Worm (Caenorhabditis elegans) whole organism, L1 larva: ENCODE measurements around the gene T05H4.11.
A peak's percentile ranks its signal among the peaks of the same experiment; 100 is the strongest.

ENCODE experiments used
- C04F5.9 ChIP-seq: sonication (generic microtip); optimal IDR thresholded peaks from 2 replicates; lab custom pipeline; 2016; ENCODE audit warnings: missing genetic modification characterization, missing compliant biosample characterization
- Y116A8C.19 ChIP-seq: sonication (generic microtip); optimal IDR thresholded peaks from 2 replicates; lab custom pipeline; 2016; ENCODE audit warnings: missing compliant biosample characterization, missing genetic modification characterization, borderline replicate concordance
- alr-1 ChIP-seq: fragments of 200-800 bp; sonication (Bioruptor generic); optimal IDR thresholded peaks from 2 replicates; lab custom pipeline; 2018; ENCODE audit warnings: borderline replicate concordance, mild to moderate bottlenecking, missing genetic modification characterization, missing compliant biosample characterization
- ceh-8 ChIP-seq: fragments of 200-800 bp; sonication (Bioruptor generic); optimal IDR thresholded peaks from 2 replicates; lab custom pipeline; 2018; ENCODE audit warnings: mild to moderate bottlenecking, missing genetic modification characterization, moderate library complexity, missing compliant biosample characterization
- ceh-82 ChIP-seq, 3 experiments: fragments of 150-350 bp in 1 of 3; sonication (generic microtip) in 2 of 3; optimal IDR thresholded peaks; 2 replicates each; lab custom pipeline; 2014 to 2017; ENCODE audit warnings: missing biosample characterization in 3 of 3, missing genetic modification characterization in 3 of 3
- ceh-88 ChIP-seq: fragments of 200-800 bp; sonication (Bioruptor generic); IDR thresholded peaks from 2 replicates; pipeline ENCODE4 v1.3.6; 2022; ENCODE audit warnings: missing genetic modification characterization, missing compliant biosample characterization
- dpl-1 ChIP-seq, 3 experiments: fragments of 150-350 bp in 2 of 3; sonication (generic microtip) in 1 of 3; optimal IDR thresholded peaks; 2 replicates each; lab custom pipeline; 2014 to 2017; ENCODE audit warnings: missing biosample characterization in 3 of 3, missing genetic modification characterization in 3 of 3, missing genetic modification reagents in 3 of 3
- efl-3 ChIP-seq: fragments of 200-800 bp; sonication (Bioruptor generic); optimal IDR thresholded peaks from 2 replicates; lab custom pipeline; 2018; ENCODE audit warnings: mild to moderate bottlenecking, missing genetic modification characterization, missing compliant biosample characterization
- egl-13 ChIP-seq: sonication (generic microtip); optimal IDR thresholded peaks from 2 replicates; lab custom pipeline; 2016; ENCODE audit warnings: missing genotype, missing genetic modification reagents, missing genetic modification characterization, missing compliant biosample characterization
- elt-2 ChIP-seq: sonication (generic microtip); optimal IDR thresholded peaks from 2 replicates; lab custom pipeline; 2016; ENCODE audit warnings: missing genetic modification characterization, mild to moderate bottlenecking, inconsistent platforms, missing compliant biosample characterization, missing genetic modification reagents
- elt-3 ChIP-seq, 6 experiments: fragments of 150-350 bp in 1 of 6; sonication (generic microtip); optimal IDR thresholded peaks; 2 replicates each; lab custom pipeline; 2017 to 2018; ENCODE audit warnings: missing biosample characterization in 6 of 6, missing genetic modification characterization in 6 of 6, inconsistent platforms in 1 of 6
- fkh-10 ChIP-seq: sonication (generic microtip); optimal IDR thresholded peaks from 2 replicates; lab custom pipeline; 2017; ENCODE audit warnings: missing biosample characterization, missing genetic modification reagents, missing genetic modification characterization
- irx-1 ChIP-seq: sonication (generic microtip); optimal IDR thresholded peaks from 2 replicates; lab custom pipeline; 2016; ENCODE audit warnings: missing genetic modification characterization, missing compliant biosample characterization
- jun-1 ChIP-seq: fragments of 150-350 bp; optimal IDR thresholded peaks from 2 replicates; lab custom pipeline; 2014; ENCODE audit warnings: missing biosample characterization, missing genetic modification reagents, missing genetic modification characterization
- lin-13 ChIP-seq: fragments of 150-350 bp; optimal IDR thresholded peaks from 2 replicates; lab custom pipeline; 2014; ENCODE audit warnings: missing biosample characterization, missing genetic modification reagents, missing genetic modification characterization
- lin-14 ChIP-seq: fragments of 200-800 bp; sonication (Bioruptor generic); optimal IDR thresholded peaks from 2 replicates; lab custom pipeline; 2018; ENCODE audit warnings: mild to moderate bottlenecking, missing genetic modification characterization, moderate library complexity, missing compliant biosample characterization
- lin-15B ChIP-seq: fragments of 150-350 bp; sonication (generic microtip); optimal IDR thresholded peaks from 3 replicates; lab custom pipeline; 2014; ENCODE audit warnings: missing biosample characterization, missing genetic modification characterization
- lin-35 ChIP-seq, 2 experiments: fragments of 150-350 bp; optimal IDR thresholded peaks; 2 replicates each; lab custom pipeline; 2014; ENCODE audit warnings: missing biosample characterization in 2 of 2, missing genetic modification characterization in 2 of 2, missing genetic modification reagents in 2 of 2
- lir-3 ChIP-seq: sonication (generic microtip); optimal IDR thresholded peaks from 2 replicates; lab custom pipeline; 2016; ENCODE audit warnings: mild to moderate bottlenecking, missing genetic modification characterization, moderate library complexity, missing compliant biosample characterization; ENCODE audit not compliant: poor library complexity
- lsy-2 ChIP-seq, 2 experiments: fragments of 150-350 bp; optimal IDR thresholded peaks; 2 replicates each; lab custom pipeline; 2014; ENCODE audit warnings: missing biosample characterization in 2 of 2, missing genetic modification characterization in 2 of 2
- mab-9 ChIP-seq: fragments of 200-800 bp; sonication (Bioruptor generic); IDR thresholded peaks from 2 replicates; pipeline ENCODE4 v1.3.6; 2022; ENCODE audit warnings: missing genetic modification reagents, missing genetic modification characterization, missing compliant biosample characterization
- mep-1 ChIP-seq: fragments of 150-350 bp; optimal IDR thresholded peaks from 2 replicates; lab custom pipeline; 2014; ENCODE audit warnings: missing biosample characterization, missing genetic modification characterization
- nhr-12 ChIP-seq: sonication (generic microtip); optimal IDR thresholded peaks from 2 replicates; lab custom pipeline; 2017; ENCODE audit warnings: missing biosample characterization, missing genetic modification characterization
- nhr-19 ChIP-seq: fragments of 200-800 bp; sonication (Bioruptor generic); conservative IDR thresholded peaks from 2 replicates; pipeline ENCODE4 v1.3.6; 2022; ENCODE audit warnings: missing genetic modification characterization, missing compliant biosample characterization
- nhr-20 ChIP-seq: sonication (generic microtip); optimal IDR thresholded peaks from 2 replicates; lab custom pipeline; 2016; ENCODE audit warnings: mild to moderate bottlenecking, missing genetic modification characterization, missing compliant biosample characterization
- nhr-47 ChIP-seq: sonication (generic microtip); optimal IDR thresholded peaks from 2 replicates; lab custom pipeline; 2016; ENCODE audit warnings: mild to moderate bottlenecking, missing genetic modification characterization, moderate library complexity, missing compliant biosample characterization
- nhr-76 ChIP-seq: sonication (generic microtip); optimal IDR thresholded peaks from 2 replicates; lab custom pipeline; 2017; ENCODE audit warnings: missing biosample characterization, missing genetic modification characterization
- nhr-77 ChIP-seq: fragments of 150-350 bp; optimal IDR thresholded peaks from 2 replicates; lab custom pipeline; 2014; ENCODE audit warnings: missing biosample characterization, missing genetic modification characterization
- nhr-90 ChIP-seq: sonication (generic microtip); optimal IDR thresholded peaks from 2 replicates; lab custom pipeline; 2016; ENCODE audit warnings: mild to moderate bottlenecking, missing genetic modification characterization, missing compliant biosample characterization; ENCODE audit not compliant: poor library complexity
- rnt-1 ChIP-seq: sonication (generic microtip); optimal IDR thresholded peaks from 2 replicates; lab custom pipeline; 2016; ENCODE audit warnings: mild to moderate bottlenecking, missing genetic modification characterization, moderate library complexity, missing compliant biosample characterization
- snpc-4 ChIP-seq: fragments of 150-350 bp; optimal IDR thresholded peaks from 2 replicates; lab custom pipeline; 2014; ENCODE audit warnings: missing biosample characterization, missing genetic modification characterization
- sup-37 ChIP-seq: fragments of 200-800 bp; sonication (Bioruptor generic); optimal IDR thresholded peaks from 2 replicates; lab custom pipeline; 2018; ENCODE audit warnings: mild to moderate bottlenecking, missing genetic modification characterization, missing compliant biosample characterization
- swsn-7 ChIP-seq: sonication (generic microtip); optimal IDR thresholded peaks from 2 replicates; lab custom pipeline; 2016; ENCODE audit warnings: missing genetic modification characterization, missing compliant biosample characterization
- unc-62 ChIP-seq: fragments of 150-350 bp; optimal IDR thresholded peaks from 2 replicates; lab custom pipeline; 2014; ENCODE audit warnings: missing biosample characterization, missing genetic modification reagents, missing genetic modification characterization
- unc-86 ChIP-seq: sonication (generic microtip); optimal IDR thresholded peaks from 2 replicates; lab custom pipeline; 2016; ENCODE audit warnings: missing genetic modification characterization, missing compliant biosample characterization
- unc-98 ChIP-seq: fragments of 200-800 bp; sonication (Bioruptor generic); IDR thresholded peaks from 2 replicates; pipeline ENCODE4 v1.3.6; 2022; ENCODE audit warnings: missing genetic modification characterization, missing compliant biosample characterization
- vab-15 ChIP-seq: sonication (generic microtip); optimal IDR thresholded peaks from 2 replicates; lab custom pipeline; 2017; ENCODE audit warnings: missing genotype, mild to moderate bottlenecking, missing genetic modification characterization, missing compliant biosample characterization
- zag-1 ChIP-seq: fragments of 150-350 bp; optimal IDR thresholded peaks from 2 replicates; lab custom pipeline; 2014; ENCODE audit warnings: missing biosample characterization, missing genetic modification characterization
- zip-4 ChIP-seq: fragments of 200-800 bp; sonication (Bioruptor generic); optimal IDR thresholded peaks from 2 replicates; lab custom pipeline; 2018; ENCODE audit warnings: mild to moderate bottlenecking, missing genetic modification characterization, moderate library complexity, missing compliant biosample characterization
- ztf-11 ChIP-seq, 2 experiments: sonication (generic microtip); optimal IDR thresholded peaks; 2 replicates each; lab custom pipeline; 2016 to 2017; ENCODE audit warnings: missing genetic modification characterization in 2 of 2, missing biosample characterization in 1 of 2, missing compliant biosample characterization in 1 of 2

The T05H4.11 gene

ce11 chrV:6448356-6448755, 22.3 kb upstream of the T05H4.11 start, which contains the start of gene fbxa-196:
fbxa-196 (plus strand) TSS chrV:6448656.
- TF ChIP-seq unc-98 (GFP tag; lab: Robert Waterston, UW) (no peak), unc-86 (tag; lab: Kevin White, UChicago) (no peak), snpc-4 (no peak), mab-9 (GFP tag; lab: Robert Waterston, UW) (no peak), vab-15 (tag; lab: Kevin White, UChicago) (no peak), nhr-19 (GFP tag; lab: Robert Waterston, UW) (no peak), nhr-47 (tag; lab: Kevin White, UChicago) (no peak), lsy-2 (tag; optimal IDR thresholded peaks at IDR 0.05; lab: Kevin White, UChicago) (no peak), sup-37 (GFP tag; lab: Kevin White, UChicago) (no peak), dpl-1 (GFP tag; optimal IDR thresholded peaks at IDR 0.05; lab: Kevin White, UChicago) (no peak), elt-3 (tag; optimal IDR thresholded peaks at IDR 0.05; lab: Kevin White, UChicago) (no peak), ceh-82 (tag; optimal IDR thresholded peaks at IDR 0.05; lab: Kevin White, UChicago) (no peak), alr-1 (no peak)

- TF ChIP-seq snpc-4 (no peak), unc-86 (tag; lab: Kevin White, UChicago) (no peak), lin-13 (GFP tag; lab: Kevin White, UChicago) (no peak), nhr-20 (tag; lab: Kevin White, UChicago) (no peak), nhr-77 (no peak), alr-1 (no peak), ceh-8 (GFP tag; lab: Kevin White, UChicago) (no peak), irx-1 (tag; lab: Kevin White, UChicago) (no peak), egl-13 (tag; lab: Kevin White, UChicago) (no peak)
Measured at ce11 chrV:6442037-6442436, 16.0 kb upstream of the T05H4.11 start, which contains the start of gene T05H4.3. T05H4.3 (plus strand) TSS chrV:6442337.

ce11 chrV:6441613-6442012, 15.6 kb upstream of the T05H4.11 start, which contains the start of gene T05H4.15:
T05H4.15 (minus strand) TSS chrV:6441713.
- TF ChIP-seq nhr-12 (tag; lab: Kevin White, UChicago): no peak
- TF ChIP-seq C04F5.9 (tag; lab: Kevin White, UChicago): no peak
- no peak for TF ChIP-seq lin-14 (GFP tag; lab: Kevin White, UChicago)
- TF ChIP-seq swsn-7: no peak
- TF ChIP-seq jun-1 (tag; lab: Kevin White, UChicago): no peak
- no peak for TF ChIP-seq rnt-1 (tag; lab: Kevin White, UChicago)
- no peak for TF ChIP-seq zip-4

ce11 chrV:6438601-6439000, 12.5 kb upstream of the T05H4.11 start, which contains the start of gene T05H4.4:
T05H4.4 (plus strand) TSS chrV:6438901.
- no peak for TF ChIP-seq lin-13 (GFP tag; lab: Kevin White, UChicago)

ce11 chrV:6436332-6436731, 10.3 kb upstream of the T05H4.11 start, which contains the start of gene hpo-19:
hpo-19 (plus strand) TSS chrV:6436645.
- peak; percentile 19 for TF ChIP-seq elt-2 (tag; lab: Kevin White, UChicago)
- no peak for TF ChIP-seq lir-3 (tag; lab: Kevin White, UChicago)

- TF ChIP-seq egl-13 (tag; lab: Kevin White, UChicago) (no peak), ztf-11 (tag; optimal IDR thresholded peaks at IDR 0.05; lab: Kevin White, UChicago) (peak in 1 of 2 experiments; percentile 30), nhr-19 (GFP tag; lab: Robert Waterston, UW) (peak; percentile 43; the same call in 1 of the 2 replicates), mep-1 (tag; lab: Kevin White, UChicago) (peak; percentile 70), fkh-10 (GFP tag; lab: Kevin White, UChicago) (no peak), zip-4 (no peak), lin-15B (tag; lab: Kevin White, UChicago) (peak; percentile 89), zag-1 (tag; lab: Kevin White, UChicago) (no peak), ceh-88 (GFP tag; lab: Robert Waterston, UW) (no peak), lin-35 (GFP tag; optimal IDR thresholded peaks at IDR 0.05; lab: Kevin White, UChicago) (peak; percentile 74 to 82), nhr-90 (tag; lab: Kevin White, UChicago) (peak; percentile 6), Y116A8C.19 (tag; lab: Kevin White, UChicago) (no peak), jun-1 (tag; lab: Kevin White, UChicago) (no peak), unc-62 (GFP tag; lab: Kevin White, UChicago) (no peak), efl-3 (no peak), nhr-76 (tag; lab: Kevin White, UChicago) (no peak)
Measured at ce11 chrV:6433446-6434178, 7.6 kb upstream of the T05H4.11 start, which contains the start of the genes gad-1 and erfa-1. gad-1 (minus strand) TSS chrV:6433496. erfa-1 (plus strand) TSS chrV:6434128.
